Fruit fly (Drosophila melanogaster) whole organism, embryonic: Measurements from ENCODE around the gene lqfR.

Experiments used
- Aef1 ChIP-seq: fragments of 200-800 bp; sonication (Bioruptor generic); IDR thresholded peaks from 3 replicates; pipeline ENCODE4 v1.3.6; 2022; ENCODE audit warnings: missing biosample characterization, missing genetic modification characterization
- Atf6 ChIP-seq: fragments of 200-800 bp; sonication (Bioruptor generic); IDR thresholded peaks from 2 replicates; pipeline ENCODE4 v1.3.6; 2022; ENCODE audit warnings: missing biosample characterization, missing genetic modification characterization
- CG10147 ChIP-seq: fragments of 200-800 bp; sonication (Bioruptor generic); optimal IDR thresholded peaks from 2 replicates; lab custom pipeline; 2019; ENCODE audit warnings: missing biosample characterization, mild to moderate bottlenecking, missing genetic modification characterization, moderate library complexity
- CG10209 ChIP-seq: fragments of 200-800 bp; sonication (Bioruptor generic); optimal IDR thresholded peaks from 3 replicates; lab custom pipeline; 2017; ENCODE audit warnings: missing biosample characterization, mild to moderate bottlenecking, missing genetic modification characterization, missing genetic modification reagents
- CG11085 ChIP-seq: fragments of 200-800 bp; sonication (Bioruptor generic); IDR thresholded peaks from 2 replicates; pipeline ENCODE4 v1.3.6; 2022; ENCODE audit warnings: missing biosample characterization, missing genetic modification characterization
- CG11247 ChIP-seq: fragments of 200-800 bp; sonication (Bioruptor generic); IDR thresholded peaks from 2 replicates; pipeline ENCODE4 v1.3.6; 2022; ENCODE audit warnings: missing biosample characterization, missing genetic modification characterization
- CG12155 ChIP-seq: fragments of 200-800 bp; sonication (Bioruptor generic); optimal IDR thresholded peaks from 3 replicates; lab custom pipeline; 2016; ENCODE audit warnings: missing biosample characterization, missing genetic modification characterization
- CG12659 ChIP-seq: fragments of 200-800 bp; sonication (Bioruptor generic); optimal IDR thresholded peaks from 3 replicates; lab custom pipeline; 2017; ENCODE audit warnings: mild to moderate bottlenecking, missing biosample characterization, missing genetic modification reagents, missing genetic modification characterization
- CG12769 ChIP-seq: fragments of 200-800 bp; sonication (Bioruptor generic); optimal IDR thresholded peaks from 2 replicates; lab custom pipeline; 2019; ENCODE audit warnings: missing biosample characterization, mild to moderate bottlenecking, missing genetic modification characterization, moderate library complexity
- CG13123 ChIP-seq: fragments of 200-800 bp; sonication (Bioruptor generic); optimal IDR thresholded peaks from 2 replicates; lab custom pipeline; 2016; ENCODE audit warnings: missing biosample characterization, missing genetic modification characterization
- CG13424 ChIP-seq: fragments of 200-800 bp; sonication (Bioruptor generic); optimal IDR thresholded peaks from 2 replicates; lab custom pipeline; 2019; ENCODE audit warnings: missing biosample characterization, mild to moderate bottlenecking, missing genetic modification characterization, moderate library complexity
- CG1602 ChIP-seq: fragments of 200-800 bp; sonication (Bioruptor generic); optimal IDR thresholded peaks from 3 replicates; lab custom pipeline; 2016; ENCODE audit warnings: missing biosample characterization, missing genetic modification characterization
- CG17568 ChIP-seq: fragments of 200-800 bp; sonication (Bioruptor generic); optimal IDR thresholded peaks from 2 replicates; lab custom pipeline; 2018; ENCODE audit warnings: missing biosample characterization, mild to moderate bottlenecking, missing genetic modification characterization, moderate library complexity
- CG17912 ChIP-seq: fragments of 200-800 bp; sonication (Bioruptor generic); optimal IDR thresholded peaks from 2 replicates; lab custom pipeline; 2018; ENCODE audit warnings: missing biosample characterization, mild to moderate bottlenecking, missing genetic modification characterization
- CG1832 ChIP-seq: fragments of 200-800 bp; sonication (Bioruptor generic); optimal IDR thresholded peaks from 2 replicates; lab custom pipeline; 2017; ENCODE audit warnings: missing biosample characterization, mild to moderate bottlenecking, missing genetic modification characterization, inconsistent platforms
- CG18764 ChIP-seq: fragments of 200-800 bp; sonication (Bioruptor generic); optimal IDR thresholded peaks from 3 replicates; lab custom pipeline; 2016; ENCODE audit warnings: missing biosample characterization, missing genetic modification characterization
- CG2116 ChIP-seq: fragments of 200-800 bp; sonication (Bioruptor generic); optimal IDR thresholded peaks from 3 replicates; lab custom pipeline; 2018; ENCODE audit warnings: missing biosample characterization, mild to moderate bottlenecking, missing genetic modification characterization
- CG2199 ChIP-seq: fragments of 200-800 bp; sonication (Bioruptor generic); IDR thresholded peaks from 3 replicates; pipeline ENCODE4 v1.3.6; 2022; ENCODE audit warnings: missing biosample characterization, missing genetic modification characterization
- CG30431 ChIP-seq: fragments of 200-800 bp; sonication (Bioruptor generic); optimal IDR thresholded peaks from 2 replicates; lab custom pipeline; 2017; ENCODE audit warnings: missing biosample characterization, missing genetic modification characterization
- CG4404 ChIP-seq: fragments of 200-800 bp; sonication (Bioruptor generic); IDR thresholded peaks from 2 replicates; pipeline ENCODE4 v1.3.6; 2022; ENCODE audit warnings: missing biosample characterization, missing genetic modification characterization
- CG6272 ChIP-seq: fragments of 200-800 bp; sonication (Bioruptor generic); IDR thresholded peaks from 2 replicates; pipeline ENCODE4 v1.3.6; 2022; ENCODE audit warnings: missing biosample characterization, missing genetic modification characterization
- CG7271 ChIP-seq: fragments of 200-800 bp; sonication (Bioruptor generic); optimal IDR thresholded peaks from 2 replicates; lab custom pipeline; 2018; ENCODE audit warnings: missing biosample characterization, mild to moderate bottlenecking, missing genetic modification characterization, moderate library complexity
- CG8359 ChIP-seq: fragments of 200-800 bp; sonication (Bioruptor generic); optimal IDR thresholded peaks from 2 replicates; lab custom pipeline; 2017; ENCODE audit warnings: missing biosample characterization, mild to moderate bottlenecking, missing genetic modification characterization, borderline replicate concordance
- CG8388 ChIP-seq: fragments of 200-800 bp; sonication (Bioruptor generic); optimal IDR thresholded peaks from 2 replicates; lab custom pipeline; 2019; ENCODE audit warnings: missing biosample characterization, mild to moderate bottlenecking, missing genetic modification characterization, moderate library complexity
- CG9817 ChIP-seq: fragments of 200-800 bp; sonication (Bioruptor generic); optimal IDR thresholded peaks from 2 replicates; lab custom pipeline; 2018; ENCODE audit warnings: missing biosample characterization, mild to moderate bottlenecking, missing genetic modification characterization, moderate library complexity
- Dad ChIP-seq: fragments of 200-800 bp; sonication (Bioruptor generic); optimal IDR thresholded peaks from 3 replicates; lab custom pipeline; 2016; ENCODE audit warnings: missing biosample characterization, missing genetic modification characterization
- Gug ChIP-seq: fragments of 200-800 bp; sonication (Bioruptor generic); IDR thresholded peaks from 4 replicates; pipeline ENCODE4 v1.3.6; 2022; ENCODE audit warnings: missing biosample characterization, missing genetic modification characterization
- HHEX ChIP-seq: fragments of 200-800 bp; sonication (Bioruptor generic); optimal IDR thresholded peaks from 3 replicates; lab custom pipeline; 2017; ENCODE audit warnings: missing biosample characterization, mild to moderate bottlenecking, missing genetic modification characterization, missing genetic modification reagents
- Hmr ChIP-seq: fragments of 200-800 bp; sonication (Bioruptor generic); optimal IDR thresholded peaks from 3 replicates; lab custom pipeline; 2017; ENCODE audit warnings: mild to moderate bottlenecking, missing biosample characterization, missing genetic modification reagents, missing genetic modification characterization
- Hr3 ChIP-seq: fragments of 200-800 bp; sonication (Bioruptor generic); optimal IDR thresholded peaks from 3 replicates; lab custom pipeline; 2016; ENCODE audit warnings: missing biosample characterization, missing genetic modification characterization
- NfI ChIP-seq: fragments of 200-800 bp; sonication (Bioruptor generic); optimal IDR thresholded peaks from 3 replicates; lab custom pipeline; 2018; ENCODE audit warnings: missing biosample characterization, mild to moderate bottlenecking, missing genetic modification characterization, moderate library complexity
- Six4 ChIP-seq: fragments of 200-800 bp; sonication (Bioruptor generic); optimal IDR thresholded peaks from 2 replicates; lab custom pipeline; 2016; ENCODE audit warnings: missing biosample characterization, missing genetic modification characterization
- Taf1 ChIP-seq: fragments of 200-800 bp; sonication (Bioruptor generic); IDR thresholded peaks from 2 replicates; pipeline ENCODE4 v1.3.6; 2022; ENCODE audit warnings: missing biosample characterization, missing genetic modification characterization
- Usf ChIP-seq: fragments of 200-800 bp; sonication (Bioruptor generic); optimal IDR thresholded peaks from 2 replicates; lab custom pipeline; 2017; ENCODE audit warnings: missing genotype, missing biosample characterization, missing genetic modification characterization
- cg ChIP-seq: fragments of 200-800 bp; sonication (Bioruptor generic); optimal IDR thresholded peaks from 3 replicates; lab custom pipeline; 2019; ENCODE audit warnings: missing biosample characterization, mild to moderate bottlenecking, missing genetic modification characterization, moderate library complexity
- cwo ChIP-seq: fragments of 200-800 bp; sonication (Bioruptor generic); optimal IDR thresholded peaks from 3 replicates; lab custom pipeline; 2017; ENCODE audit warnings: missing biosample characterization, missing genetic modification characterization, mild to moderate bottlenecking, moderate library complexity, missing genetic modification reagents
- ems ChIP-seq: fragments of 200-800 bp; sonication (Bioruptor generic); optimal IDR thresholded peaks from 3 replicates; lab custom pipeline; 2016; ENCODE audit warnings: missing biosample characterization, missing genetic modification characterization
- her ChIP-seq: fragments of 200-800 bp; sonication (Bioruptor generic); optimal IDR thresholded peaks from 2 replicates; lab custom pipeline; 2016; ENCODE audit warnings: missing biosample characterization, missing genetic modification characterization
- ind ChIP-seq: fragments of 200-800 bp; sonication (Bioruptor generic); optimal IDR thresholded peaks from 3 replicates; lab custom pipeline; 2016; ENCODE audit warnings: missing biosample characterization, missing genetic modification characterization
- insv ChIP-seq, 2 experiments: fragments of 200-800 bp; sonication (Bioruptor generic); optimal IDR thresholded peaks; 3 replicates each; lab custom pipeline; 2016 to 2018; ENCODE audit warnings: missing biosample characterization in 2 of 2, missing genetic modification characterization in 2 of 2
- mirr ChIP-seq: fragments of 200-800 bp; sonication (Bioruptor generic); optimal IDR thresholded peaks from 3 replicates; lab custom pipeline; 2018; ENCODE audit warnings: missing biosample characterization, mild to moderate bottlenecking, missing genetic modification characterization
- onecut ChIP-seq: fragments of 200-800 bp; sonication (Bioruptor generic); IDR thresholded peaks from 2 replicates; pipeline ENCODE4 v1.3.6; 2022; ENCODE audit warnings: missing biosample characterization, missing genetic modification characterization
- pnt ChIP-seq: fragments of 200-800 bp; sonication (Bioruptor generic); optimal IDR thresholded peaks from 3 replicates; lab custom pipeline; 2016; ENCODE audit warnings: missing biosample characterization, missing genetic modification characterization
- pros ChIP-seq: fragments of 200-800 bp; sonication (Bioruptor generic); optimal IDR thresholded peaks from 3 replicates; lab custom pipeline; 2019; ENCODE audit warnings: missing biosample characterization, mild to moderate bottlenecking, missing genetic modification characterization, moderate library complexity
- sd ChIP-seq: fragments of 200-800 bp; sonication (Bioruptor generic); optimal IDR thresholded peaks from 3 replicates; lab custom pipeline; 2018; ENCODE audit warnings: missing biosample characterization, mild to moderate bottlenecking, missing genetic modification characterization, moderate library complexity
- sima ChIP-seq: fragments of 200-800 bp; sonication (Bioruptor generic); optimal IDR thresholded peaks from 2 replicates; lab custom pipeline; 2016; ENCODE audit warnings: missing biosample characterization, missing genetic modification characterization
- slp2 ChIP-seq: fragments of 200-800 bp; sonication (Bioruptor generic); optimal IDR thresholded peaks from 2 replicates; lab custom pipeline; 2016; ENCODE audit warnings: missing biosample characterization, missing genetic modification characterization
- toy ChIP-seq: fragments of 200-800 bp; sonication (Bioruptor generic); IDR thresholded peaks from 2 replicates; pipeline ENCODE4 v1.3.6; 2022; ENCODE audit warnings: missing biosample characterization, missing genetic modification characterization
- vfl ChIP-seq: fragments of 200-800 bp; sonication (Bioruptor generic); optimal IDR thresholded peaks from 2 replicates; lab custom pipeline; 2016; ENCODE audit warnings: missing biosample characterization, missing genetic modification characterization
- yki ChIP-seq: fragments of >200 bp; optimal IDR thresholded peaks from 3 replicates; lab custom pipeline; 2018
- zfh2 ChIP-seq: fragments of 200-800 bp; sonication (Bioruptor generic); optimal IDR thresholded peaks from 2 replicates; lab custom pipeline; 2016; ENCODE audit warnings: missing biosample characterization, missing genetic modification characterization

The lqfR gene

dm6 chr3R:22368777-22369214 is 42.3 kb upstream of the lqfR start (continued):
- no peak for TF ChIP-seq ems (GFP tag; lab: Kevin White, UChicago)
- no peak for TF ChIP-seq Dad (GFP tag; lab: Kevin White, UChicago)
- TF ChIP-seq vfl (GFP tag; lab: Kevin White, UChicago) = no peak
- TF ChIP-seq CG13424 (tag; lab: Kevin White, UChicago) = peak; percentile 65
- peak; percentile 14 for TF ChIP-seq CG2116 (GFP tag; lab: Kevin White, UChicago)
- TF ChIP-seq her (GFP tag; lab: Kevin White, UChicago) = no peak
- TF ChIP-seq mirr (GFP tag; lab: Kevin White, UChicago) = no peak
- peak; percentile 64 for TF ChIP-seq CG10209 (GFP tag; lab: Kevin White, UChicago)
- TF ChIP-seq CG17912 (GFP tag; lab: Kevin White, UChicago) = no peak
- peak; percentile 85 for TF ChIP-seq Hmr (GFP tag; lab: Kevin White, UChicago)
- peak; percentile 59 for TF ChIP-seq CG12659 (GFP tag; lab: Kevin White, UChicago)
- TF ChIP-seq CG6272 (GFP tag; lab: Robert Waterston, UW) = peak; percentile 44
- TF ChIP-seq toy (GFP tag; lab: Robert Waterston, UW) = 0 out of 2 replicates have a peak, but pooled peaks have one; percentile 51
- TF ChIP-seq CG1602 (GFP tag; lab: Kevin White, UChicago) = peak; percentile 24
- TF ChIP-seq pnt (GFP tag; lab: Kevin White, UChicago) = peak; percentile 37
- no peak for TF ChIP-seq CG10147 (GFP tag; lab: Kevin White, UChicago)
- no peak for TF ChIP-seq Usf (GFP tag; lab: Kevin White, UChicago)
- TF ChIP-seq insv (GFP tag; optimal IDR thresholded peaks at IDR 0.05; lab: Kevin White, UChicago) = peak in 1 of 2 experiments; percentile 16
- TF ChIP-seq onecut (GFP tag; lab: Robert Waterston, UW) = peak; percentile 38; the same call in 1 of the 2 replicates
- TF ChIP-seq CG12155 = peak; percentile 44
- no peak; the same call in none of the 2 replicates for TF ChIP-seq CG4404 (GFP tag; lab: Robert Waterston, UW)
- TF ChIP-seq CG7271 (tag; lab: Kevin White, UChicago) = no peak
- TF ChIP-seq CG18764 (GFP tag; lab: Kevin White, UChicago) = peak; percentile 5
- TF ChIP-seq CG2199 (GFP tag; lab: Robert Waterston, UW) = no peak
- no peak for TF ChIP-seq CG12769 (tag; lab: Kevin White, UChicago)
- TF ChIP-seq CG9817 = peak; percentile 60
- TF ChIP-seq Hr3 (GFP tag; lab: Kevin White, UChicago) = peak; percentile 40
- no peak for TF ChIP-seq slp2 (GFP tag; lab: Kevin White, UChicago)
- peak; percentile 49 for TF ChIP-seq HHEX (GFP tag; lab: Kevin White, UChicago)
- TF ChIP-seq ind (GFP tag; lab: Kevin White, UChicago) = peak; percentile 63
- peak; percentile 19 for TF ChIP-seq CG8359 (GFP tag; lab: Kevin White, UChicago)
- TF ChIP-seq cg (GFP tag; lab: Kevin White, UChicago) = no peak
- TF ChIP-seq NfI = peak; percentile 52
- peak; percentile 4 for TF ChIP-seq yki (lab: Kevin White, UChicago)
- peak; percentile 91 for TF ChIP-seq Atf6
- no peak; the same call in 1 of the 2 replicates for TF ChIP-seq CG11085 (GFP tag; lab: Robert Waterston, UW)
- peak; percentile 60 for TF ChIP-seq Taf1
- peak; percentile 45 for TF ChIP-seq zfh2
- peak; percentile 37 for TF ChIP-seq Six4 (GFP tag; lab: Kevin White, UChicago)
- peak; percentile 55 for TF ChIP-seq cwo (GFP tag; lab: Kevin White, UChicago)
- TF ChIP-seq CG11247 (GFP tag; lab: Robert Waterston, UW) = peak; percentile 54; the same call in 1 of the 2 replicates
- peak; percentile 84 for TF ChIP-seq Aef1 (GFP tag; lab: Robert Waterston, UW)
- TF ChIP-seq sd = no peak
- no peak for TF ChIP-seq CG1832 (GFP tag; lab: Kevin White, UChicago)
- no peak for TF ChIP-seq CG17568
- TF ChIP-seq sima (GFP tag; lab: Kevin White, UChicago) = no peak
- no peak for TF ChIP-seq CG30431
- TF ChIP-seq pros (GFP tag; lab: Kevin White, UChicago) = no peak
- TF ChIP-seq Gug (GFP tag; lab: Robert Waterston, UW) = peak; percentile 80
- no peak for TF ChIP-seq CG13123
- no peak for TF ChIP-seq CG8388 (GFP tag; lab: Kevin White, UChicago)
